Fruit fly (Drosophila melanogaster): Measurements from ENCODE around the gene Polr2J.

Gene Polr2J

DNA sequence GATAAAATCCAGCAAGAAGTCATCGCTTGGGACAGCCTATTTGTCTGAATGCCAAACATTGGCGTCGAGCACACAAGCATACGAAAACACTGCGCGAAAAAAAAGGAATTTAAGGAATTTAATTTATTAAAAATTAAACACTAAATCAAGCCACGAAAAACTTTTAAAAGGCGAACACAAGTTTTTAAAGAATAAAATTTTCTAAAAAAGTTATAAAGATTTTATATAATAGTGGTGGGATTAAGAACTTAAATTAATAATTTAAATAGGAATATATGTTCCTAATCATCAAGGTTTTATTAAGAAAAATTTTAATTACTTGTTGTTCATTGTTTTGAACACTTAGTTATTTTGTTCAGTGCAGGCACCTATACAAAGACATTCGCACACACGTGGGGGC lies 11.2 kb upstream of the Polr2J start (continued):
- TF ChIP-seq CG11093 (GFP tag; IDR thresholded peaks at IDR 0.05): no peak
- peak; percentile 44 for TF ChIP-seq CG3281 (GFP tag; optimal IDR thresholded peaks at IDR 0.05)
- TF ChIP-seq vnd (GFP tag; IDR thresholded peaks at IDR 0.05; ENCODE audit: partially characterized antibody): no peak
- TF ChIP-seq CG1647 (GFP tag; optimal IDR thresholded peaks at IDR 0.05): no peak
- TF ChIP-seq nerfin-2 (GFP tag; IDR thresholded peaks at IDR 0.05; ENCODE audit: partially characterized antibody): no peak
- no peak for TF ChIP-seq CG4820 (GFP tag; optimal IDR thresholded peaks at IDR 0.05)
- TF ChIP-seq CG15514 (GFP tag; optimal IDR thresholded peaks at IDR 0.05): peak; percentile 3
- no peak for TF ChIP-seq sd (tag; optimal IDR thresholded peaks at IDR 0.05)
- no peak for TF ChIP-seq pita (GFP tag; optimal IDR thresholded peaks at IDR 0.05)
- no peak for TF ChIP-seq CG9437 (GFP tag; optimal IDR thresholded peaks at IDR 0.05)
- TF ChIP-seq CG7556 (GFP tag; optimal IDR thresholded peaks at IDR 0.05): no peak
- no peak for TF ChIP-seq CG13123 (GFP tag; optimal IDR thresholded peaks at IDR 0.05)
- no peak for TF ChIP-seq Mad (GFP tag; optimal IDR thresholded peaks at IDR 0.05)
- TF ChIP-seq bab2 (GFP tag; optimal IDR thresholded peaks at IDR 0.05): no peak
- TF ChIP-seq Meics (GFP tag; optimal IDR thresholded peaks at IDR 0.05): peak; percentile 45
- TF ChIP-seq wor (GFP tag; IDR thresholded peaks at IDR 0.05): no peak
- peak; percentile 49; the same call in 1 of the 2 replicates for TF ChIP-seq slbo (GFP tag; IDR thresholded peaks at IDR 0.05)
- TF ChIP-seq CG5245 (GFP tag; optimal IDR thresholded peaks at IDR 0.05): no peak
- no peak for TF ChIP-seq CG12942 (GFP tag; optimal IDR thresholded peaks at IDR 0.05)
- no peak for TF ChIP-seq mam (GFP tag; optimal IDR thresholded peaks at IDR 0.05)
- TF ChIP-seq CG2120 (GFP tag; optimal IDR thresholded peaks at IDR 0.05): peak; percentile 37
- TF ChIP-seq TFAM (GFP tag; optimal IDR thresholded peaks at IDR 0.05): no peak
- no peak for TF ChIP-seq CG3726 (GFP tag; IDR thresholded peaks at IDR 0.05)
- TF ChIP-seq CG11696 (GFP tag; IDR thresholded peaks at IDR 0.05): no peak
- TF ChIP-seq pan (optimal IDR thresholded peaks at IDR 0.05): no peak
- peak in 1 of 2 experiments; percentile 44 for TF ChIP-seq pan (GFP tag; optimal IDR thresholded peaks at IDR 0.05 in 1 of 2, IDR thresholded peaks at IDR 0.05 in 1 of 2)
- 0 out of 2 replicates have a peak, but pooled peaks have one; percentile 19 for TF ChIP-seq CG14014 (GFP tag; IDR thresholded peaks at IDR 0.05)
- TF ChIP-seq row (GFP tag; IDR thresholded peaks at IDR 0.05): peak; percentile 43
- no peak for TF ChIP-seq CG9215 (GFP tag; IDR thresholded peaks at IDR 0.05)
- TF ChIP-seq Lpt (GFP tag; optimal IDR thresholded peaks at IDR 0.05): no peak
- TF ChIP-seq mirr (GFP tag; optimal IDR thresholded peaks at IDR 0.05): no peak
- peak; percentile 26 for TF ChIP-seq Sox100B (GFP tag; optimal IDR thresholded peaks at IDR 0.05)
- TF ChIP-seq CG10979 (tag; optimal IDR thresholded peaks at IDR 0.05): no peak
- TF ChIP-seq lilli (GFP tag; optimal IDR thresholded peaks at IDR 0.05): no peak
- no peak for TF ChIP-seq cas (GFP tag; IDR thresholded peaks at IDR 0.05)
- TF ChIP-seq CG4404 (GFP tag; IDR thresholded peaks at IDR 0.05): peak; percentile 25; the same call in 1 of the 2 replicates
- peak; percentile 26 for TF ChIP-seq PHDP (tag; optimal IDR thresholded peaks at IDR 0.05)
- TF ChIP-seq CG42726 (GFP tag; IDR thresholded peaks at IDR 0.05; ENCODE audit: partially characterized antibody): no peak
- TF ChIP-seq repo (GFP tag; optimal IDR thresholded peaks at IDR 0.05): no peak
- 0 out of 2 replicates have a peak, but pooled peaks have one; percentile 15 for TF ChIP-seq CG6689 (GFP tag; IDR thresholded peaks at IDR 0.05)
- no peak for TF ChIP-seq CG8765 (GFP tag; IDR thresholded peaks at IDR 0.05)
- TF ChIP-seq crc (GFP tag; optimal IDR thresholded peaks at IDR 0.05): no peak
- no peak for TF ChIP-seq CG4854 (GFP tag; optimal IDR thresholded peaks at IDR 0.05)
- no peak for TF ChIP-seq Camta (GFP tag; optimal IDR thresholded peaks at IDR 0.05)
- TF ChIP-seq slou (GFP tag; optimal IDR thresholded peaks at IDR 0.05): no peak
- no peak for TF ChIP-seq CG7786 (GFP tag; optimal IDR thresholded peaks at IDR 0.05)
- TF ChIP-seq CG17912 (GFP tag; optimal IDR thresholded peaks at IDR 0.05): no peak
- no peak for TF ChIP-seq zf30C (GFP tag; optimal IDR thresholded peaks at IDR 0.05)
- TF ChIP-seq Rx (GFP tag; IDR thresholded peaks at IDR 0.05): no peak
- no peak for TF ChIP-seq her (GFP tag; optimal IDR thresholded peaks at IDR 0.05)
- TF ChIP-seq grau (tag; optimal IDR thresholded peaks at IDR 0.05): no peak
- TF ChIP-seq sens (GFP tag): peak; percentile 54
- peak; percentile 3 for TF ChIP-seq cwo (GFP tag; optimal IDR thresholded peaks at IDR 0.05)
